Fruit fly (Drosophila melanogaster): ENCODE results near the gene pug.

Gene pug

dm6 chr3R:10648556-10649181, 47.7 kb upstream of the pug start:
- TF ChIP-seq CG11902 (GFP tag; optimal IDR thresholded peaks at IDR 0.05) (no peak), CG31627 (GFP tag; optimal IDR thresholded peaks at IDR 0.05) (peak; percentile 41), Hr39 (GFP tag; optimal IDR thresholded peaks at IDR 0.05) (peak; percentile 46), Blimp-1 (GFP tag; optimal IDR thresholded peaks at IDR 0.05) (no peak), Eip78C (GFP tag) (peak; percentile 64), CG15336 (GFP tag; IDR thresholded peaks at IDR 0.05) (no peak), Smox (GFP tag; optimal IDR thresholded peaks at IDR 0.05) (peak; percentile 35), CG6792 (GFP tag; optimal IDR thresholded peaks at IDR 0.05) (no peak), cyc (GFP tag; optimal IDR thresholded peaks at IDR 0.05) (peak; percentile 6), CG4318 (GFP tag; optimal IDR thresholded peaks at IDR 0.05) (no peak), fd59A (GFP tag; optimal IDR thresholded peaks at IDR 0.05) (no peak), CG34406 (GFP tag; optimal IDR thresholded peaks at IDR 0.05) (no peak), Hr38 (GFP tag; optimal IDR thresholded peaks at IDR 0.05) (no peak), achi (GFP tag; optimal IDR thresholded peaks at IDR 0.05) (peak; percentile 7), Eip93F (GFP tag; optimal IDR thresholded peaks at IDR 0.05) (no peak), CG10631 (GFP tag; optimal IDR thresholded peaks at IDR 0.05) (peak; percentile 13), CG1621 (tag; optimal IDR thresholded peaks at IDR 0.05) (no peak), CG9139 (GFP tag; optimal IDR thresholded peaks at IDR 0.05) (no peak), svp (GFP tag) (peak; percentile 53), CG32006 (GFP tag; optimal IDR thresholded peaks at IDR 0.05) (peak; percentile 40), pdm3 (GFP tag; optimal IDR thresholded peaks at IDR 0.05) (no peak), dsx (GFP tag; optimal IDR thresholded peaks at IDR 0.05; ENCODE audit: poor library complexity, severe bottlenecking) (no peak), CG6163 (GFP tag; IDR thresholded peaks at IDR 0.05) (no peak), Gug (GFP tag; IDR thresholded peaks at IDR 0.05) (no peak), Ets96B (tag; optimal IDR thresholded peaks at IDR 0.05) (no peak), CG6854 (GFP tag; optimal IDR thresholded peaks at IDR 0.05) (no peak), Hr4 (GFP tag; optimal IDR thresholded peaks at IDR 0.05) (peak; percentile 27), Ets21C (GFP tag; optimal IDR thresholded peaks at IDR 0.05) (peak; percentile 11), Lpt (GFP tag; optimal IDR thresholded peaks at IDR 0.05) (no peak), Eip75B (GFP tag; optimal IDR thresholded peaks at IDR 0.05) (no peak), Sox15 (GFP tag; optimal IDR thresholded peaks at IDR 0.05) (no peak), ss (GFP tag; optimal IDR thresholded peaks at IDR 0.05) (no peak), OdsH (GFP tag; optimal IDR thresholded peaks at IDR 0.05) (no peak), CG10669 (GFP tag; optimal IDR thresholded peaks at IDR 0.05) (no peak), CG6808 (GFP tag; optimal IDR thresholded peaks at IDR 0.05) (no peak), CG3032 (tag; optimal IDR thresholded peaks at IDR 0.05) (no peak), topi (GFP tag; optimal IDR thresholded peaks at IDR 0.05) (peak; percentile 25), vri (GFP tag; optimal IDR thresholded peaks at IDR 0.05) (no peak), fkh (GFP tag; optimal IDR thresholded peaks at IDR 0.05) (no peak), eg (GFP tag; IDR thresholded peaks at IDR 0.05) (no peak), CG3919 (GFP tag; optimal IDR thresholded peaks at IDR 0.05) (no peak), Sox102F (GFP tag; optimal IDR thresholded peaks at IDR 0.05) (peak; percentile 36), CG6276 (GFP tag; optimal IDR thresholded peaks at IDR 0.05) (no peak), Met (GFP tag; optimal IDR thresholded peaks at IDR 0.05) (peak; percentile 34), esn (GFP tag; optimal IDR thresholded peaks at IDR 0.05) (peak; percentile 33), salr (GFP tag; optimal IDR thresholded peaks at IDR 0.05) (no peak), CG8319 (GFP tag; optimal IDR thresholded peaks at IDR 0.05) (no peak), Sox14 (GFP tag; optimal IDR thresholded peaks at IDR 0.05) (no peak), dac (GFP tag; optimal IDR thresholded peaks at IDR 0.05) (no peak), fd85E (GFP tag; optimal IDR thresholded peaks at IDR 0.05) (no peak), lz (GFP tag; optimal IDR thresholded peaks at IDR 0.05) (no peak), acj6 (GFP tag; optimal IDR thresholded peaks at IDR 0.05) (no peak)
